Worm (Caenorhabditis elegans): ENCODE measurements around the gene ghi-1.

ce11 chrII:11689941-11690340 lies 43.4 kb downstream of the ghi-1 start:
- TF ChIP-seq mab-5 (tag; optimal IDR thresholded peaks at IDR 0.05) (no peak), elt-3 (tag; optimal IDR thresholded peaks at IDR 0.05) (no peak), fos-1 (tag; optimal IDR thresholded peaks at IDR 0.05) (no peak), ama-1 (optimal IDR thresholded peaks at IDR 0.05) (no peak), unc-62 (GFP tag; optimal IDR thresholded peaks at IDR 0.05) (no peak), ceh-16 (tag; optimal IDR thresholded peaks at IDR 0.05) (no peak)

Measured in whole organism, L2 larva.